Fruit fly (Drosophila melanogaster) whole organism, wandering third instar larva: ENCODE data around the gene ort.
A peak's percentile ranks its signal among the peaks of the same experiment; 100 is the strongest.

Experiments
- Abd-B ChIP-seq: fragments of >200 bp; optimal IDR thresholded peaks from 2 replicates; lab custom pipeline; 2017; ENCODE audit warnings: missing biosample characterization, missing genetic modification characterization
- CG9705 ChIP-seq: fragments of 200-800 bp; sonication (Bioruptor generic); optimal IDR thresholded peaks from 2 replicates; lab custom pipeline; 2018; ENCODE audit warnings: missing biosample characterization, mild to moderate bottlenecking, missing genetic modification characterization
- CrebA ChIP-seq: fragments of 200-800 bp; sonication (Bioruptor generic); optimal IDR thresholded peaks from 2 replicates; lab custom pipeline; 2016; ENCODE audit warnings: missing biosample characterization, mild to moderate bottlenecking, missing genetic modification characterization, borderline replicate concordance
- Dif ChIP-seq: fragments of 200-275, 200-300 bp; sonication (Bioruptor generic); optimal IDR thresholded peaks from 2 replicates; lab custom pipeline; 2018; ENCODE audit warnings: missing biosample characterization, missing genetic modification characterization; ENCODE audit not compliant: partially characterized antibody
- GATAd ChIP-seq: sonication (Bioruptor generic); optimal IDR thresholded peaks from 2 replicates; lab custom pipeline; 2016; ENCODE audit warnings: missing biosample characterization, missing genetic modification characterization
- HLH106 ChIP-seq: fragments of 200-800 bp; optimal IDR thresholded peaks from 3 replicates; lab custom pipeline; 2019; ENCODE audit warnings: missing biosample characterization, mild to moderate bottlenecking, missing genetic modification characterization, moderate library complexity
- Hnf4 ChIP-seq: fragments of 200-800 bp; sonication (Bioruptor generic); optimal IDR thresholded peaks from 2 replicates; lab custom pipeline; 2016; ENCODE audit warnings: missing biosample characterization, mild to moderate bottlenecking, missing genetic modification characterization
- Hr78 ChIP-seq: fragments of >200 bp; optimal IDR thresholded peaks from 2 replicates; lab custom pipeline; 2017; ENCODE audit warnings: missing biosample characterization, missing genetic modification characterization
- Hr83 ChIP-seq: fragments of 200-300 bp; sonication (Bioruptor generic); optimal IDR thresholded peaks from 2 replicates; lab custom pipeline; 2016; ENCODE audit warnings: missing biosample characterization, mild to moderate bottlenecking, missing genetic modification characterization, moderate library complexity; ENCODE audit not compliant: poor library complexity, severe bottlenecking
- Jra ChIP-seq: sonication (Bioruptor generic); optimal IDR thresholded peaks from 2 replicates; lab custom pipeline; 2016; ENCODE audit warnings: missing biosample characterization, missing genetic modification characterization
- Mio ChIP-seq: sonication (Bioruptor generic); optimal IDR thresholded peaks from 2 replicates; lab custom pipeline; 2016; ENCODE audit warnings: missing biosample characterization, missing genetic modification characterization
- Myc ChIP-seq: fragments of >200 bp; optimal IDR thresholded peaks from 2 replicates; lab custom pipeline; 2017
- N ChIP-seq: fragments of >200 bp; optimal IDR thresholded peaks from 2 replicates; lab custom pipeline; 2018; ENCODE audit warnings: missing biosample characterization, missing external identifiers, missing genetic modification characterization
- OdsH ChIP-seq: fragments of 200-800 bp; sonication (Bioruptor generic); optimal IDR thresholded peaks from 2 replicates; lab custom pipeline; 2016; ENCODE audit warnings: missing biosample characterization, mild to moderate bottlenecking, missing genetic modification characterization
- Rel ChIP-seq, 2 experiments: fragments of 200-800 bp; sonication (Bioruptor generic) in 1 of 2; optimal IDR thresholded peaks; 2 replicates in 1 of 2; 3 replicates in 1 of 2; lab custom pipeline; 2016 to 2019; ENCODE audit warnings: mild to moderate bottlenecking in 2 of 2, missing biosample characterization in 2 of 2, missing genetic modification characterization in 2 of 2, moderate library complexity in 1 of 2
- Sp1 ChIP-seq: fragments of 200-800 bp; sonication (Bioruptor generic); optimal IDR thresholded peaks from 3 replicates; lab custom pipeline; 2019; ENCODE audit warnings: missing biosample characterization, mild to moderate bottlenecking, missing genetic modification characterization, moderate library complexity
- Vsx2 ChIP-seq: fragments of 200-300, 225-300 bp; sonication (Bioruptor generic); optimal IDR thresholded peaks from 2 replicates; lab custom pipeline; 2018; ENCODE audit warnings: missing biosample characterization, missing genetic modification characterization; ENCODE audit not compliant: partially characterized antibody
- br ChIP-seq: fragments of 200-800 bp; sonication (Bioruptor generic); optimal IDR thresholded peaks from 2 replicates; lab custom pipeline; 2016; ENCODE audit warnings: missing biosample characterization, missing genetic modification characterization
- dl ChIP-seq, 2 experiments: fragments of 175-275, 200-275 bp in 1 of 2; fragments of 200-275 bp in 1 of 2; sonication (Bioruptor generic); optimal IDR thresholded peaks; lab custom pipeline; 2018; ENCODE audit warnings: mild to moderate bottlenecking in 2 of 2, missing biosample characterization in 2 of 2, missing genetic modification characterization in 2 of 2, moderate library complexity in 2 of 2; ENCODE audit not compliant: partially characterized antibody in 2 of 2, insufficient read depth in 1 of 2
- dmrt93B ChIP-seq: fragments of 200-800 bp; sonication (Bioruptor generic); optimal IDR thresholded peaks from 2 replicates; lab custom pipeline; 2018; ENCODE audit warnings: missing biosample characterization, mild to moderate bottlenecking, missing genetic modification characterization
- ey ChIP-seq: fragments of 200-800 bp; sonication (Bioruptor generic); optimal IDR thresholded peaks from 2 replicates; lab custom pipeline; 2016; ENCODE audit warnings: missing biosample characterization, missing genetic modification characterization
- foxo ChIP-seq, 2 experiments: fragments of 200-800 bp; sonication (Bioruptor generic); optimal IDR thresholded peaks; 2 replicates in 1 of 2; 3 replicates in 1 of 2; lab custom pipeline; 2016 to 2017; ENCODE audit warnings: missing biosample characterization in 2 of 2, missing genetic modification characterization in 2 of 2
- fru ChIP-seq: fragments of 200-800 bp; sonication (Bioruptor generic); optimal IDR thresholded peaks from 3 replicates; lab custom pipeline; 2016; ENCODE audit warnings: missing biosample characterization, mild to moderate bottlenecking, missing genetic modification characterization
- h ChIP-seq: fragments of 200-800 bp; sonication (Bioruptor generic); optimal IDR thresholded peaks from 3 replicates; lab custom pipeline; 2016; ENCODE audit warnings: missing biosample characterization, mild to moderate bottlenecking, missing genetic modification characterization
- jim ChIP-seq: fragments of 175-275, 200-325 bp; sonication (Bioruptor generic); optimal IDR thresholded peaks from 2 replicates; lab custom pipeline; 2016; ENCODE audit warnings: missing biosample characterization, mild to moderate bottlenecking, missing genetic modification characterization
- pan ChIP-seq: fragments of >200 bp; optimal IDR thresholded peaks from 2 replicates; lab custom pipeline; 2017
- rgr ChIP-seq: fragments of 200-800 bp; sonication (Bioruptor generic); optimal IDR thresholded peaks from 3 replicates; lab custom pipeline; 2016; ENCODE audit warnings: missing biosample characterization, mild to moderate bottlenecking, missing genetic modification characterization
- sage ChIP-seq: fragments of 200-800 bp; sonication (Bioruptor generic); optimal IDR thresholded peaks from 2 replicates; lab custom pipeline; 2016; ENCODE audit warnings: missing biosample characterization, mild to moderate bottlenecking, missing genetic modification characterization
- sv ChIP-seq: fragments of 200-800 bp; sonication (Bioruptor generic); optimal IDR thresholded peaks from 3 replicates; lab custom pipeline; 2016; ENCODE audit warnings: missing biosample characterization, missing genetic modification characterization
- tai ChIP-seq: sonication (Bioruptor generic); optimal IDR thresholded peaks from 2 replicates; lab custom pipeline; 2016; ENCODE audit warnings: missing biosample characterization, missing genetic modification characterization
- usp ChIP-seq: fragments of >200 bp; optimal IDR thresholded peaks from 2 replicates; lab custom pipeline; 2017; ENCODE audit warnings: missing biosample characterization, missing genetic modification characterization
- woc ChIP-seq: sonication (Bioruptor generic); optimal IDR thresholded peaks from 2 replicates; lab custom pipeline; 2016; ENCODE audit warnings: missing biosample characterization, mild to moderate bottlenecking, missing genetic modification characterization

Gene ort

DNA sequence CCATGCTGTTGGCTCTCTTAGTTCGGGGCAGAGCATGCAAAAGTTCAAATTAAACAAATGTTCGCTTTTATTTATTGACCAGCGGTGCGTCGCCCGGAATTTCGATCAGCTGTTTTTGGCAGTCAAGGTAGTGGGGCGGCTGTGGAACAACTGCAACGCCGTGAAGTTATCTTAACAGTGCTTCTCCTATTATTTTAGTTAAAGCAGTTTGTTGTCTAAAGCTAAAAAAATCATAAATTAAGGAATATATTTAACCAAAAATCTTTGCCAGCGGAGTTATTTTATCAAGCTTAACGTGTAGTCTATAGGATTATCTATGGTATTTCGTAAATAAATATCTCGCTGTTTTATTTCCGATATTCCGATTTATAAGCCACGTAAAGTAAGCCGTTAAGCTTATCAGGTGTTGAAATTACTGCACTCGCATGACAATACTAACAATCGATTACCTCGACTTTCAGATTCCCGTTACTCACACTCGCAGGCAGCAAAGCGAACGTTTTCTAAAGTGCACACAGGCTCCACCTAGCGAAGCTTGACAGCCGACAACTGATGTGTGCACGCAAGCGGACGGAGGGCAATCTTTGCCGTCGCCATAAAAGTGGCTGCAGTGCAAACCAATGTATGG is 11.1 kb upstream of the ort start, which contains the start of the genes CG6195 and CG31220:
Gene CG6195 (minus strand): TSS at position 122 of the 628 bp plus-strand sequence.
Gene CG31220 (plus strand): TSS at position 199 of the 628 bp plus-strand sequence.
- TF ChIP-seq Jra (GFP tag; lab: Kevin White, UChicago) (no peak), foxo (GFP tag; optimal IDR thresholded peaks at IDR 0.05; lab: Kevin White, UChicago) (peak in 1 of 2 experiments; percentile 32), woc (GFP tag; lab: Kevin White, UChicago) (no peak), usp (GFP tag; lab: Kevin White, UChicago) (no peak), sv (no peak), dmrt93B (no peak), pan (lab: Kevin White, UChicago) (no peak), Hr78 (GFP tag; lab: Kevin White, UChicago) (no peak), Hnf4 (GFP tag; lab: Kevin White, UChicago) (no peak), CrebA (no peak), Hr83 (GFP tag; lab: Kevin White, UChicago) (peak; percentile 28), rgr (GFP tag; lab: Kevin White, UChicago) (peak; percentile 33), dl (GFP tag; optimal IDR thresholded peaks at IDR 0.05; lab: Kevin White, UChicago; ENCODE audit: insufficient read depth in 1 of 2, partially characterized antibody in 2 of 2) (no peak), OdsH (GFP tag; lab: Kevin White, UChicago) (no peak), tai (GFP tag; lab: Kevin White, UChicago) (no peak), GATAd (GFP tag; lab: Kevin White, UChicago) (no peak), Myc (no peak), Mio (GFP tag; lab: Kevin White, UChicago) (no peak), ey (GFP tag; lab: Kevin White, UChicago) (no peak), CG9705 (GFP tag; lab: Kevin White, UChicago) (no peak), fru (GFP tag; lab: Kevin White, UChicago) (peak; percentile 2), Sp1 (no peak), Vsx2 (GFP tag; lab: Kevin White, UChicago) (no peak), br (GFP tag; lab: Kevin White, UChicago) (peak; percentile 49), h (GFP tag; lab: Kevin White, UChicago) (no peak), HLH106 (tag; lab: Kevin White, UChicago) (peak; percentile 26), Rel (GFP tag; optimal IDR thresholded peaks at IDR 0.05; lab: Kevin White, UChicago) (no peak), Rel (tag; optimal IDR thresholded peaks at IDR 0.05; lab: Kevin White, UChicago) (no peak), N (GFP tag; lab: Kevin White, UChicago) (no peak)

DNA sequence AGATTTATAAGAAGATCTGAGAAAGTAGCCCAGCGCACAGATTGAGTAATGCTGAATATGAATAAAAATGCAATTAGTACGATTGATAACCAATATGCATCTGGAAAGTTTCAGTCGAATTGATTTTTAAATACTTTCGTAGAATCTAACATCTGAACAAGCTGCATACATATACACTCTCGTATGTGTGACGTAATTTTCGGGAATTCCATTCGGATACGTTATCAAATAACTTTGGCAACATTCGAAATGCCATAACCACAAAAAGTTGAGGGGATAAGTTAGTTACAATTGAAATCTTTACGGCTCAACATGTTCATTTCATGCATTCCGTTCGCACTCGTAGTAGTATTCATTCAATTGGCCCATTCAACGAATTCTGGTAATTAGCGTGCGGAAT is 8.8 kb upstream of the ort start, which contains the start of gene CG31219:
Gene CG31219 (plus strand): TSS at position 301 of the 400 bp plus-strand sequence.
- TF ChIP-seq HLH106 (tag; lab: Kevin White, UChicago), result no peak
- no peak for TF ChIP-seq usp (GFP tag; lab: Kevin White, UChicago)
- TF ChIP-seq woc (GFP tag; lab: Kevin White, UChicago), result no peak
- no peak for TF ChIP-seq Jra (GFP tag; lab: Kevin White, UChicago)
- TF ChIP-seq Dif (GFP tag; lab: Kevin White, UChicago), result no peak
- no peak for TF ChIP-seq tai (GFP tag; lab: Kevin White, UChicago)
- no peak for TF ChIP-seq sv
- no peak for TF ChIP-seq Myc
- TF ChIP-seq sage (GFP tag; lab: Kevin White, UChicago), result no peak
- TF ChIP-seq Rel (GFP tag; optimal IDR thresholded peaks at IDR 0.05; lab: Kevin White, UChicago), result no peak
- no peak for TF ChIP-seq Rel (tag; optimal IDR thresholded peaks at IDR 0.05; lab: Kevin White, UChicago)
- TF ChIP-seq ey (GFP tag; lab: Kevin White, UChicago), result no peak
- TF ChIP-seq Abd-B (GFP tag; lab: Kevin White, UChicago), result no peak
- TF ChIP-seq, all 38 proteins: peak for 0

DNA sequence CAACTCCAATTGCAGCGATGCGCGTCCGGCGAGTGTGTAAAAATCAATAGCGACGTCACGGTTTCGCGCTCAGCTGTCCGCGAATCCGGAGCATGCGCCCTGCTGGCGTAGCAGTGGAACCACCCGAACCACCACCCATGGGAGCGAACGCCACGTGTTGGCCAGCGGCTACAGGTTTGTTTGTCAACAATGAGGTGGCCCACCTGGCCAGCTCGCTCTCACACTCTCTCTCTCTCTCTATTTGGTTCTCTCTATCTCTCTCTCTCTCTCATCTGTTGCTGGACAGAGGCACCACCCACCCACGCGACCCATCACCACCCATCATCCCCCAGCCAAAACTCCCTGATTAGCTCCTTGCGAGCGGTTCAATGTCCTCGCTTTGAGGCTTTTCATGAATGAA is 3.1 kb upstream of the ort start:
- TF ChIP-seq Dif (GFP tag; lab: Kevin White, UChicago) (peak; percentile 12), Vsx2 (GFP tag; lab: Kevin White, UChicago) (peak; percentile 60), Hnf4 (GFP tag; lab: Kevin White, UChicago) (no peak)

DNA sequence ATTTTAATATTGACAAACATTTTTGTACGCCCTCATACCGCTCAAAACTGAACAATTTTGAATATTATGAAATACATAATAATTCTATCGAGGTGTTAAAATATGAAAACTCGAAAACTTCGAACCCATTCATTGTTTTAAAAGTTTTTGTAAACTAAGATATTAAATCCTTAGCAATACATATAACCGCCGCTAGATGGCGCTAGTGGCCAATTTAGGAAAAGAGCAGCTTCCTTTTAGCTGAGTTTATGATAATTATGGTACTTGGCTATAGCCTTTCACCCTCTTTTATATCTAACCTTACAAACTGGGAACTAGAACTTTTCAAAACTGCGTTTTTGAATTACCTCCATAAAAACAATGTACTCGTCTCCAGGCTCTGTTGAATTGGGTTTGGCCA is 2.3 kb upstream of the ort start:
- no peak for TF ChIP-seq Myc
- no peak for TF ChIP-seq jim (GFP tag; lab: Kevin White, UChicago)
- no peak for TF ChIP-seq Vsx2 (GFP tag; lab: Kevin White, UChicago)
- no peak for TF ChIP-seq woc (GFP tag; lab: Kevin White, UChicago)
